Fruit fly (Drosophila melanogaster): ENCODE measurements around the gene CG7173.
A peak's percentile ranks its signal among the peaks of the same experiment; 100 is the strongest.

Gene CG7173

DNA sequence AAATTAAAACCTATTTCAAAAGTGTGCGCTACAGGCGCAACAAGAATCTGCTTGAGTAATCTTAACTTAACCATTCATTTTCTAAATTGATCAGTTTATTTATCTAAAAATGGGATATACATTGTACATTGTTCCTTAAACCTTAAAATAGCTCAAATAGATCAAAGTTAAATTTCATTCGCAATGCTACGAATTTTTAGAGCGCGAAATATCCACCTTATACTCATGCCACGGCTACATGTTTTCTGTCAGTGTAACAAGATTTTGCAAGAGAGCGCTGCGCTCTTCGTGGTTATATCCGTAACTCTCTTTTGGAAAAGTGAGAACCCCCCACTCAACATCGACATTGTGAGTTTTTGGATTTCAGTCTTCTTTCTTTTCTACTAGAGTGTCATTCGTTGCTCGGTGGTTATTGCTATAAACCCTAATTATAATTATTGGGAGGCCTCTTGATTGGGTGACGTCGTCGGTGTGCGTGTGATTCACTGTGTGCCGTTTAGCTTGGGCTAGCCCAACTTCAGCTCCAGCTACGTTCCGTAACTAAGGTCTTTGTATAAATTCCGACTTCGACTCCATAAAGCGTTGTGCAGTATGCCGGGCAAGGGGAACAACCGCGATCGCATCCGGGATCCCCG, 48.4 kb downstream of the CG7173 start (continued):
- no peak; the same call in 2 of the 3 replicates for TF ChIP-seq eg (GFP tag; IDR thresholded peaks at IDR 0.05)
- TF ChIP-seq Met (GFP tag; optimal IDR thresholded peaks at IDR 0.05): peak; percentile 66
- TF ChIP-seq pdm3 (GFP tag; optimal IDR thresholded peaks at IDR 0.05): peak; percentile 70
- TF ChIP-seq Sox102F (GFP tag; optimal IDR thresholded peaks at IDR 0.05): peak; percentile 61
- peak; percentile 0 to 27 for TF ChIP-seq ss (GFP tag; optimal IDR thresholded peaks at IDR 0.05)
- peak; percentile 36 for TF ChIP-seq CG8319 (GFP tag; optimal IDR thresholded peaks at IDR 0.05)
- no peak for TF ChIP-seq fd85E (GFP tag; optimal IDR thresholded peaks at IDR 0.05)
- no peak for TF ChIP-seq Hr38 (GFP tag; optimal IDR thresholded peaks at IDR 0.05)
- TF ChIP-seq Hr39 (GFP tag; optimal IDR thresholded peaks at IDR 0.05): peak; percentile 69
- peak; percentile 64 for TF ChIP-seq Smox (GFP tag; optimal IDR thresholded peaks at IDR 0.05)
- TF ChIP-seq CG31627 (GFP tag; optimal IDR thresholded peaks at IDR 0.05): peak; percentile 58
- TF ChIP-seq lz (GFP tag; optimal IDR thresholded peaks at IDR 0.05): peak; percentile 63
- TF ChIP-seq CG8119 (GFP tag; IDR thresholded peaks at IDR 0.05): peak; percentile 53; the same call in 2 of the 3 replicates
- peak; percentile 77 for TF ChIP-seq CG3919 (GFP tag; optimal IDR thresholded peaks at IDR 0.05)
- no peak for TF ChIP-seq CG1621 (tag; optimal IDR thresholded peaks at IDR 0.05)
- TF ChIP-seq CG6854 (GFP tag; optimal IDR thresholded peaks at IDR 0.05): no peak
- TF ChIP-seq CG34406 (GFP tag; optimal IDR thresholded peaks at IDR 0.05): peak; percentile 53
- no peak for TF ChIP-seq CG11902 (GFP tag; optimal IDR thresholded peaks at IDR 0.05)
- peak; percentile 4 for TF ChIP-seq vri (GFP tag; optimal IDR thresholded peaks at IDR 0.05)
- peak; percentile 64 for TF ChIP-seq CG6276 (GFP tag; optimal IDR thresholded peaks at IDR 0.05)

DNA sequence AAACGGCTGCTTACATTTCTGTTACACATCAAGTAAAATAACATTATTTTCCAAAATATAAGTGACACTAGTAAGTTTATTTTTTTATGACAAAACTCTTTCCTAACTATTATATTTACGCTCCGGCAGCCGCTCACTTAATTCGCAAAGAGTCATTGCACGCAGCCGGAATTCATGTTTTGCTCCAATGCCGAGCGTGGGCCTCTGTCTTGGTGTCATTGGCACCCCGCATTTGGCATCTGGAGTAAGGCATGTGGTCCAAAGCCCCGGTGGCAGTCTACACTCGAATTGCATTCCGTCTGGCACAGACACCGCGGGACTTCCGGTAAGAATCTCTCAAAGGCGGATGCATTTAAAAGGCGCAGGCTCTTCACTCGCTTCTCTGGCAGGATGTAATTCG, 49.4 kb downstream of the CG7173 start:
- TF ChIP-seq Smox (GFP tag; optimal IDR thresholded peaks at IDR 0.05): no peak
- no peak for TF ChIP-seq CG6792 (GFP tag; optimal IDR thresholded peaks at IDR 0.05)
- peak; percentile 45 for TF ChIP-seq Eip78C (GFP tag)
- TF ChIP-seq CG31627 (GFP tag; optimal IDR thresholded peaks at IDR 0.05): no peak
- TF ChIP-seq CG6276 (GFP tag; optimal IDR thresholded peaks at IDR 0.05): no peak

DNA sequence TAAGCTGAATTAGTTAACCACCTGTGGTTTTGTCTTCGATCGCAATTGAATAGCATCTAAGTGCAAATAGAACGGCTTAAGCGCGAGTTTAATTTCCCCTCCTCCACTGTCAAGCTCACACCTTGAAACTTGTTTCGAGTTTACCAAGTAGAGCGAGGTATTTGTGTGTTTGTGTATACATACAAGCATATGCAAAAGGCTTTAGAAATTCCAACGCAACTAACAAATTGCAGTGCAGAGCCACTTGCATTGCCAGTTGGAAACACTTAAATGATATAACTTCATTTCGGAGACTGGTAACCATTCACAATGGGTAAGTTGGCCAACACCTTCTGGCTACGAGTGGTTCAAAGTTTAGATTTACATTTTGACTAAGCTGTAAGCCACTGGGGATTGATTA, 50.1 kb downstream of the CG7173 start:
- no peak for TF ChIP-seq CG8119 (GFP tag; IDR thresholded peaks at IDR 0.05)
- no peak for TF ChIP-seq lz (GFP tag; optimal IDR thresholded peaks at IDR 0.05)
- TF ChIP-seq Sox102F (GFP tag; optimal IDR thresholded peaks at IDR 0.05): no peak
- no peak for TF ChIP-seq pdm3 (GFP tag; optimal IDR thresholded peaks at IDR 0.05)
- TF ChIP-seq Blimp-1 (GFP tag; optimal IDR thresholded peaks at IDR 0.05): no peak
- no peak for TF ChIP-seq dsx (GFP tag; optimal IDR thresholded peaks at IDR 0.05; ENCODE audit: poor library complexity, severe bottlenecking)
- TF ChIP-seq Eip93F (GFP tag; optimal IDR thresholded peaks at IDR 0.05): no peak
- no peak for TF ChIP-seq fkh (GFP tag; optimal IDR thresholded peaks at IDR 0.05)
- TF ChIP-seq vri (GFP tag; optimal IDR thresholded peaks at IDR 0.05): no peak
- TF ChIP-seq Sox14 (GFP tag; optimal IDR thresholded peaks at IDR 0.05): no peak
- TF ChIP-seq CG32006 (GFP tag; optimal IDR thresholded peaks at IDR 0.05): no peak

DNA sequence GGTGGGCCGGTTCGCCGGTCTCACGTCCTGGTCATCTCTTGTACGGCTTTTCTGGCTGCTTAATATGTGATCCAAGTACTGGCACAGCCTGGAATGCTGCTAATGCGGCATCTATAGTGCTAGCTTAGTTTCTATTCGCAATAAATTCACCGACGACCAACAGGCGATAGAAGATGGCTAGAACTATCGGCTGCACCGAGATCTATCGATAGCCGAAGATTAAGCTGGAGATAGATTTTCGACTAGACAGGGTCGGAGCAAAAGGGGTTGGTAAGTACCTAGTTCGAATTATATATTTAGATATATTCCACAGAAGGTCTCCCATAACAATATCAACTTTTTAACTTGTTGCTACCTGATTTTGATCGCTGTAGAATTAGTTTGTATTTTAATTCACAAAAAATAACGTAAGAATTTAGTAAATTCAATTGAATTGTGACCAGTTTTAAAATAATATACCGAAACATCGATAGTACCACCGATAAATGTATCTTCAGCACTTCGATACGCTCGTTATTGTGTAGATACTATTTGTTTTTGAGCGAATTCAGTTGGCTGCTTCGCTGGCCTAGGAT, 50.6 kb downstream of the CG7173 start, which contains the start of the genes Glg1 and M6:
TSS of gene Glg1 (minus strand) at position 185 of the 575 bp plus-strand sequence.
TSS of gene M6 (plus strand) at position 499 of the 575 bp plus-strand sequence.
- peak; percentile 79 for TF ChIP-seq esn (GFP tag; optimal IDR thresholded peaks at IDR 0.05)
- peak; percentile 64 for TF ChIP-seq CG10631 (GFP tag; optimal IDR thresholded peaks at IDR 0.05)
- TF ChIP-seq CG3919 (GFP tag; optimal IDR thresholded peaks at IDR 0.05): no peak
- TF ChIP-seq fd59A (GFP tag; optimal IDR thresholded peaks at IDR 0.05): no peak
- TF ChIP-seq Hr4 (GFP tag; optimal IDR thresholded peaks at IDR 0.05): peak; percentile 76
- peak; percentile 74 for TF ChIP-seq CG31627 (GFP tag; optimal IDR thresholded peaks at IDR 0.05)
- peak; percentile 55 for TF ChIP-seq CG32006 (GFP tag; optimal IDR thresholded peaks at IDR 0.05)
- no peak for TF ChIP-seq svp (GFP tag)
- peak; percentile 71 for TF ChIP-seq Eip78C (GFP tag)
- peak; percentile 14 for TF ChIP-seq CG1621 (tag; optimal IDR thresholded peaks at IDR 0.05)
- TF ChIP-seq CG11902 (GFP tag; optimal IDR thresholded peaks at IDR 0.05): peak; percentile 37
- no peak for TF ChIP-seq fd85E (GFP tag; optimal IDR thresholded peaks at IDR 0.05)
- TF ChIP-seq Eip75B (GFP tag; optimal IDR thresholded peaks at IDR 0.05): peak; percentile 15
- TF ChIP-seq Hr38 (GFP tag; optimal IDR thresholded peaks at IDR 0.05): no peak
- no peak for TF ChIP-seq pdm3 (GFP tag; optimal IDR thresholded peaks at IDR 0.05)
- TF ChIP-seq dac (GFP tag; optimal IDR thresholded peaks at IDR 0.05): no peak
- TF ChIP-seq CG4318 (GFP tag; optimal IDR thresholded peaks at IDR 0.05): no peak
- TF ChIP-seq salr (GFP tag; optimal IDR thresholded peaks at IDR 0.05): peak in 1 of 2 experiments; percentile 40
- TF ChIP-seq spab (GFP tag; optimal IDR thresholded peaks at IDR 0.05): no peak
- no peak for TF ChIP-seq CG15336 (GFP tag; IDR thresholded peaks at IDR 0.05)
- peak; percentile 73 for TF ChIP-seq topi (GFP tag; optimal IDR thresholded peaks at IDR 0.05)
- TF ChIP-seq CG7368 (GFP tag; optimal IDR thresholded peaks at IDR 0.05): no peak
- peak; percentile 52 for TF ChIP-seq achi (GFP tag; optimal IDR thresholded peaks at IDR 0.05)
- no peak for TF ChIP-seq CG9139 (GFP tag; optimal IDR thresholded peaks at IDR 0.05)
- TF ChIP-seq acj6 (GFP tag; optimal IDR thresholded peaks at IDR 0.05): peak; percentile 67

Measured in whole organism, prepupa.